Fruit fly (Drosophila melanogaster) whole organism, embryonic: ENCODE data around the gene AstC.

Source experiments
- Adf1 ChIP-seq: fragments of 200-800 bp; sonication (Bioruptor generic); IDR thresholded peaks from 2 replicates; pipeline ENCODE4 v1.3.6; 2022; ENCODE audit warnings: missing biosample characterization, missing genetic modification characterization
- CG10274 ChIP-seq: fragments of 200-800 bp; sonication (Bioruptor generic); optimal IDR thresholded peaks from 3 replicates; lab custom pipeline; 2017; ENCODE audit warnings: missing biosample characterization, mild to moderate bottlenecking, missing genetic modification characterization
- CG10366 ChIP-seq: fragments of 200-800 bp; sonication (Bioruptor generic); IDR thresholded peaks from 2 replicates; pipeline ENCODE4 v1.3.6; 2022; ENCODE audit warnings: missing biosample characterization, missing genetic modification characterization
- CG12299 ChIP-seq: fragments of 200-800 bp; sonication (Bioruptor generic); optimal IDR thresholded peaks from 2 replicates; lab custom pipeline; 2018; ENCODE audit warnings: missing biosample characterization, mild to moderate bottlenecking, missing genetic modification characterization
- CG12391 ChIP-seq: fragments of 200-800 bp; sonication (Bioruptor generic); optimal IDR thresholded peaks from 3 replicates; lab custom pipeline; 2018; ENCODE audit warnings: missing biosample characterization, mild to moderate bottlenecking, missing genetic modification characterization, moderate library complexity
- CG13775 ChIP-seq: fragments of 200-800 bp; sonication (Bioruptor generic); optimal IDR thresholded peaks from 3 replicates; lab custom pipeline; 2017; ENCODE audit warnings: missing biosample characterization, mild to moderate bottlenecking, missing genetic modification characterization
- CG13894 ChIP-seq: fragments of 200-800 bp; sonication (Bioruptor generic); optimal IDR thresholded peaks from 3 replicates; lab custom pipeline; 2018; ENCODE audit warnings: missing biosample characterization, mild to moderate bottlenecking, missing genetic modification characterization, moderate library complexity
- CG15479 ChIP-seq: fragments of 200-800 bp; sonication (Bioruptor generic); optimal IDR thresholded peaks from 3 replicates; lab custom pipeline; 2019; ENCODE audit warnings: missing biosample characterization, mild to moderate bottlenecking, missing genetic modification characterization, moderate library complexity
- CG15601 ChIP-seq: fragments of 200-800 bp; sonication (Bioruptor generic); optimal IDR thresholded peaks from 3 replicates; lab custom pipeline; 2019; ENCODE audit warnings: missing biosample characterization, mild to moderate bottlenecking, missing genetic modification characterization, moderate library complexity
- CG18262 ChIP-seq: fragments of 200-800 bp; optimal IDR thresholded peaks from 3 replicates; lab custom pipeline; 2019; ENCODE audit warnings: missing biosample characterization, mild to moderate bottlenecking, missing genetic modification characterization, moderate library complexity
- CG31388 ChIP-seq: fragments of 200-800 bp; sonication (Bioruptor generic); optimal IDR thresholded peaks from 2 replicates; lab custom pipeline; 2016; ENCODE audit warnings: missing biosample characterization, missing genetic modification characterization
- CG3163 ChIP-seq: fragments of 200-800 bp; sonication (Bioruptor generic); optimal IDR thresholded peaks from 3 replicates; lab custom pipeline; 2016; ENCODE audit warnings: missing biosample characterization, missing genetic modification characterization
- CG3838 ChIP-seq: fragments of 200-800 bp; sonication (Bioruptor generic); optimal IDR thresholded peaks from 3 replicates; lab custom pipeline; 2016; ENCODE audit warnings: missing biosample characterization, missing genetic modification characterization
- CG5245 ChIP-seq: fragments of 200-800 bp; sonication (Bioruptor generic); optimal IDR thresholded peaks from 3 replicates; lab custom pipeline; 2016; ENCODE audit warnings: missing biosample characterization, missing genetic modification characterization
- CG5953 ChIP-seq: fragments of 200-800 bp; sonication (Bioruptor generic); IDR thresholded peaks from 2 replicates; pipeline ENCODE4 v1.3.6; 2022; ENCODE audit warnings: missing biosample characterization, missing genetic modification characterization
- CG7556 ChIP-seq: fragments of 200-800 bp; sonication (Bioruptor generic); optimal IDR thresholded peaks from 2 replicates; lab custom pipeline; 2017; ENCODE audit warnings: missing biosample characterization, mild to moderate bottlenecking, missing genetic modification characterization
- CG8089 ChIP-seq: fragments of 200-800 bp; sonication (Bioruptor generic); optimal IDR thresholded peaks from 3 replicates; lab custom pipeline; 2016; ENCODE audit warnings: missing biosample characterization, missing genetic modification characterization
- Drgx ChIP-seq: fragments of 200-800 bp; sonication (Bioruptor generic); IDR thresholded peaks from 2 replicates; pipeline ENCODE4 v1.3.6; 2022; ENCODE audit warnings: missing biosample characterization, missing genetic modification characterization
- Elba2 ChIP-seq: fragments of 200-800 bp; sonication (Bioruptor generic); optimal IDR thresholded peaks from 3 replicates; lab custom pipeline; 2016; ENCODE audit warnings: missing biosample characterization, missing genetic modification characterization
- HLH54F ChIP-seq: fragments of 200-800 bp; sonication (Bioruptor generic); optimal IDR thresholded peaks from 3 replicates; lab custom pipeline; 2016; ENCODE audit warnings: missing biosample characterization, missing genetic modification characterization
- Hr78 ChIP-seq, 2 experiments: fragments of 200-800 bp in 1 of 2; fragments of >200 bp in 1 of 2; sonication (Bioruptor generic) in 1 of 2; optimal IDR thresholded peaks; 2 replicates each; lab custom pipeline; 2017 to 2019; ENCODE audit warnings: missing biosample characterization in 2 of 2, missing genetic modification characterization in 2 of 2, mild to moderate bottlenecking in 1 of 2, moderate library complexity in 1 of 2
- NFAT ChIP-seq: fragments of 200-800 bp; sonication (Bioruptor generic); IDR thresholded peaks from 2 replicates; pipeline ENCODE4 v1.3.6; 2022; ENCODE audit warnings: missing biosample characterization, missing genetic modification characterization
- NK7.1 ChIP-seq: fragments of 200-800 bp; sonication (Bioruptor generic); optimal IDR thresholded peaks from 3 replicates; lab custom pipeline; 2016; ENCODE audit warnings: missing biosample characterization, missing genetic modification characterization
- Nf-YB ChIP-seq: fragments of 200-800 bp; sonication (Bioruptor generic); optimal IDR thresholded peaks from 3 replicates; lab custom pipeline; 2019; ENCODE audit warnings: missing biosample characterization, mild to moderate bottlenecking, missing genetic modification characterization, moderate library complexity
- Ravus ChIP-seq: fragments of 200-800 bp; sonication (Bioruptor generic); IDR thresholded peaks from 2 replicates; pipeline ENCODE4 v1.3.6; 2022; ENCODE audit warnings: missing biosample characterization, missing genetic modification characterization
- Scr ChIP-seq: fragments of 200-800 bp; sonication (Bioruptor generic); IDR thresholded peaks from 2 replicates; pipeline ENCODE4 v1.3.6; 2022; ENCODE audit warnings: missing biosample characterization, missing genetic modification characterization; ENCODE audit not compliant: partially characterized antibody
- Six4 ChIP-seq: fragments of 200-800 bp; sonication (Bioruptor generic); optimal IDR thresholded peaks from 2 replicates; lab custom pipeline; 2016; ENCODE audit warnings: missing biosample characterization, missing genetic modification characterization
- Spps ChIP-seq: fragments of 200-800 bp; sonication (Bioruptor generic); optimal IDR thresholded peaks from 2 replicates; lab custom pipeline; 2018; ENCODE audit warnings: missing biosample characterization, mild to moderate bottlenecking, missing genetic modification characterization
- Ssrp ChIP-seq: fragments of 200-800 bp; sonication (Bioruptor generic); optimal IDR thresholded peaks from 2 replicates; lab custom pipeline; 2018; ENCODE audit warnings: missing biosample characterization, mild to moderate bottlenecking, missing genetic modification characterization, moderate library complexity
- Stat92E ChIP-seq, 3 experiments: fragments of >200 bp in 2 of 3; fragments of 200-800 bp in 1 of 3; sonication (Bioruptor generic) in 1 of 3; optimal IDR thresholded peaks; 2 replicates each; lab custom pipeline; 2017 to 2019; ENCODE audit warnings: missing biosample characterization in 3 of 3, missing genetic modification characterization in 3 of 3, mild to moderate bottlenecking in 1 of 3, moderate library complexity in 1 of 3
- ap ChIP-seq: fragments of 200-800 bp; sonication (Bioruptor generic); IDR thresholded peaks from 2 replicates; pipeline ENCODE4 v1.3.6; 2022; ENCODE audit warnings: missing biosample characterization, missing genetic modification characterization
- btn ChIP-seq: fragments of 200-800 bp; sonication (Bioruptor generic); optimal IDR thresholded peaks from 2 replicates; lab custom pipeline; 2016; ENCODE audit warnings: missing biosample characterization, missing genetic modification characterization
- cg ChIP-seq: fragments of 200-800 bp; sonication (Bioruptor generic); optimal IDR thresholded peaks from 3 replicates; lab custom pipeline; 2019; ENCODE audit warnings: missing biosample characterization, mild to moderate bottlenecking, missing genetic modification characterization, moderate library complexity
- cwo ChIP-seq: fragments of 200-800 bp; sonication (Bioruptor generic); optimal IDR thresholded peaks from 3 replicates; lab custom pipeline; 2017; ENCODE audit warnings: missing biosample characterization, missing genetic modification characterization, mild to moderate bottlenecking, moderate library complexity, missing genetic modification reagents
- grn ChIP-seq: fragments of 200-800 bp; sonication (Bioruptor generic); optimal IDR thresholded peaks from 3 replicates; lab custom pipeline; 2017; ENCODE audit warnings: missing biosample characterization, missing genetic modification characterization
- hth ChIP-seq: fragments of >200 bp; optimal IDR thresholded peaks from 2 replicates; lab custom pipeline; 2017; ENCODE audit warnings: inconsistent platforms
- jigr1 ChIP-seq: fragments of 200-800 bp; sonication (Bioruptor generic); IDR thresholded peaks from 3 replicates; pipeline ENCODE4 v1.3.6; 2022; ENCODE audit warnings: missing biosample characterization, missing genetic modification characterization
- kni ChIP-seq: fragments of 200-800 bp; sonication (Bioruptor generic); optimal IDR thresholded peaks from 3 replicates; lab custom pipeline; 2017; ENCODE audit warnings: mild to moderate bottlenecking, missing biosample characterization, missing genetic modification reagents, missing genetic modification characterization
- lilli ChIP-seq: fragments of 200-800 bp; sonication (Bioruptor generic); optimal IDR thresholded peaks from 3 replicates; lab custom pipeline; 2016; ENCODE audit warnings: missing biosample characterization, missing genetic modification characterization
- nerfin-1 ChIP-seq: fragments of 200-800 bp; sonication (Bioruptor generic); optimal IDR thresholded peaks from 3 replicates; lab custom pipeline; 2019; ENCODE audit warnings: missing biosample characterization, mild to moderate bottlenecking, missing genetic modification characterization, moderate library complexity
- phol ChIP-seq: fragments of 200-800 bp; sonication (Bioruptor generic); optimal IDR thresholded peaks from 3 replicates; lab custom pipeline; 2018; ENCODE audit warnings: missing biosample characterization, mild to moderate bottlenecking, missing genetic modification characterization, moderate library complexity
- pnt ChIP-seq: fragments of 200-800 bp; sonication (Bioruptor generic); optimal IDR thresholded peaks from 3 replicates; lab custom pipeline; 2016; ENCODE audit warnings: missing biosample characterization, missing genetic modification characterization
- ro ChIP-seq: fragments of 200-800 bp; sonication (Bioruptor generic); IDR thresholded peaks from 2 replicates; pipeline ENCODE4 v1.3.6; 2022; ENCODE audit warnings: missing biosample characterization, missing genetic modification characterization
- scrt ChIP-seq: fragments of 200-800 bp; sonication (Bioruptor generic); optimal IDR thresholded peaks from 2 replicates; lab custom pipeline; 2018; ENCODE audit warnings: missing biosample characterization, mild to moderate bottlenecking, missing genetic modification characterization, moderate library complexity
- sna ChIP-seq: fragments of 200-800 bp; sonication (Bioruptor generic); IDR thresholded peaks from 2 replicates; pipeline ENCODE4 v1.3.6; 2022; ENCODE audit warnings: missing biosample characterization, missing genetic modification characterization; ENCODE audit not compliant: partially characterized antibody
- sob ChIP-seq: fragments of 200-800 bp; sonication (Bioruptor generic); IDR thresholded peaks from 2 replicates; pipeline ENCODE4 v1.3.6; 2022; ENCODE audit warnings: missing biosample characterization, missing genetic modification characterization
- toy ChIP-seq: fragments of 200-800 bp; sonication (Bioruptor generic); IDR thresholded peaks from 2 replicates; pipeline ENCODE4 v1.3.6; 2022; ENCODE audit warnings: missing biosample characterization, missing genetic modification characterization
- vfl ChIP-seq: fragments of 200-800 bp; sonication (Bioruptor generic); optimal IDR thresholded peaks from 2 replicates; lab custom pipeline; 2016; ENCODE audit warnings: missing biosample characterization, missing genetic modification characterization

AstC gene

DNA sequence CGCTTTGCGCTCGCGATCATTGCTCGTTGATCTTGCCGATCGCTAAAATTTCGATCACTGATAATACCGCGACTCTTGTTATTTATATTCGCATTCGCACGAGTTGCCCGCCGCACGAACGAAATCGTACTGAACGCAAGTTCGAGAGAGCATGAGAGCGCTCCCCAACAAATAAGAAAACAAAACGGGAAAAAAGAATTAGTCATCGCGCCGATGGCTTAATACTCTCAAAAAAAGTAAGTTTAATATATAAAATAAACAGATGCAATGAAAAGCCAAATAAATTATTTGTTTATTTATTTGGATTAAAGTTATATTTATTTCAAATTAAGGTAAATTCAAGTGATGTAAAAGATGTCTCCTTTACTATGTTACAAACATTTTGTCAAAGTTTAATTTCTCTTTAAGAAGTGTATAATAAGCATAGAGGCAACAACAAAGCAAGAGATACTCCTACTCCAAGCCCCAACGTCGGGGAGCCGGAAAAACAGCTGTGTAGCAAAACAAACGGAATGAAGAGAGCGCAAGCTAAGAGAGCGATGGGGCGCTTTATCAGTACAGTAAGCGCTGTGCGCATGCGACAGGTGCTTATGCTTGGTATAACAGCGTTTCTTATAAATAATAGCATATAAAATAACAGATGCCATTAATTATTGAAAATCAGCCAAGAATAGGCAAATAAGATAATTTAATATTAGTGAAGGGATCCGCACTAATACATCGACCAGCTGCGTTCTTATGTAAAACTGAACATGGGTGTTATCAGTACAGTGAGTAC lies 23.7 kb downstream of the AstC start (continued):
- TF ChIP-seq cg (GFP tag; lab: Kevin White, UChicago) (no peak), nerfin-1 (peak; percentile 63), CG15601 (tag; lab: Kevin White, UChicago) (peak; percentile 45), CG3838 (GFP tag; lab: Kevin White, UChicago) (no peak), NFAT (GFP tag; lab: Robert Waterston, UW) (no peak; the same call in 1 of the 2 replicates), CG12391 (tag; lab: Kevin White, UChicago) (peak; percentile 67), ro (peak; percentile 78), vfl (GFP tag; lab: Kevin White, UChicago) (peak; percentile 26), hth (lab: Kevin White, UChicago) (no peak), phol (peak; percentile 76), CG15479 (GFP tag; lab: Kevin White, UChicago) (no peak), CG18262 (tag; lab: Kevin White, UChicago) (peak; percentile 92)

DNA sequence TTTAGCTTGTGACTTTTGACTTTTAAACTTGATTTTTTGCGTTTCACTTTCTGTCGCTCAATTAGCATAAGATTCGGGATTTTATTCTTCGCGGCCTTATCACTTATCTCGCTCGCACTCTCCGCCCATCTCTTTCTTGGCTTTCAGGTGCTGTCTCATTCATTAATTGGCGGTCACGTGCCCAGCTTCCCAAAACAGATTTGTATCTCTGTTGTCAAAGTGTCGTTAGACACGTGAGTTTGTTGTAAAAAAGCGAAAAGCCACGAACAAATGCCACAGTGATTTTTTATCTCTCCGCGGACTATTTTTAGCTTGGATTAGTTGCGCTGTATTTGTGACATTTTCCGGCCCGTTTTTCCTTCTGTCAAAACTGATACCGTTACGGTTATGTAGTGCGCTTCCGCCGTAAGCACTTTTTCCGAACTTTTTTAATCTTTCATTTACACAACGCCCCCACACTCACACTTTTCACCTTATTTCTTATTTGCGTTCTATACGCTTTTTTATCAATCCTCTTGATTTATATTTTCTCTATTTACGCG lies 24.3 kb downstream of the AstC start:
- TF ChIP-seq cwo (peak; percentile 91), kni (GFP tag; lab: Kevin White, UChicago) (peak; percentile 8), scrt (GFP tag; lab: Kevin White, UChicago) (no peak), Adf1 (GFP tag; lab: Robert Waterston, UW) (0 out of 2 replicates have a peak, but pooled peaks have one; percentile 36), Stat92E (GFP tag; optimal IDR thresholded peaks at IDR 0.05; lab: Kevin White, UChicago) (no peak), pnt (GFP tag; lab: Kevin White, UChicago) (no peak), CG12299 (tag; lab: Kevin White, UChicago) (no peak), ap (GFP tag; lab: Robert Waterston, UW) (no peak), CG3163 (GFP tag; lab: Kevin White, UChicago) (peak; percentile 51), Spps (tag; lab: Kevin White, UChicago) (no peak), CG10274 (GFP tag; lab: Kevin White, UChicago) (no peak), grn (peak; percentile 76), CG3838 (GFP tag; lab: Kevin White, UChicago) (no peak), CG10366 (no peak), lilli (GFP tag; lab: Kevin White, UChicago) (no peak), CG7556 (GFP tag; lab: Kevin White, UChicago) (no peak), CG31388 (GFP tag; lab: Kevin White, UChicago) (no peak), toy (GFP tag; lab: Robert Waterston, UW) (no peak), CG8089 (no peak), sob (GFP tag; lab: Robert Waterston, UW) (no peak), sna (GFP tag; lab: Robert Waterston, UW) (no peak), Drgx (GFP tag; lab: Robert Waterston, UW) (no peak), Elba2 (GFP tag; lab: Kevin White, UChicago) (no peak), btn (GFP tag; lab: Kevin White, UChicago) (no peak), jigr1 (GFP tag; lab: Robert Waterston, UW) (no peak), Six4 (no peak), Ssrp (tag; lab: Kevin White, UChicago) (no peak), Scr (GFP tag; lab: Robert Waterston, UW) (no peak), CG13894 (tag; lab: Kevin White, UChicago) (no peak), Nf-YB (GFP tag; lab: Kevin White, UChicago) (no peak), CG5953 (GFP tag; lab: Robert Waterston, UW) (no peak), CG5245 (GFP tag; lab: Kevin White, UChicago) (no peak), Hr78 (GFP tag; optimal IDR thresholded peaks at IDR 0.05; lab: Kevin White, UChicago) (peak in 1 of 2 experiments; percentile 5), Ravus (GFP tag; lab: Robert Waterston, UW) (no peak), HLH54F (GFP tag; lab: Kevin White, UChicago) (no peak), NK7.1 (GFP tag; lab: Kevin White, UChicago) (no peak), CG13775 (GFP tag; lab: Kevin White, UChicago) (no peak)
